Worm (Caenorhabditis elegans) whole organism, L4/young adult: Measurements from ENCODE around the gene K12H4.6.

Experiments
- W03F9.2 ChIP-seq: fragments of 150-350 bp; optimal IDR thresholded peaks from 2 replicates; lab custom pipeline; 2014; ENCODE audit warnings: missing biosample characterization, missing genetic modification characterization
- dao-5 ChIP-seq: sonication (generic microtip); optimal IDR thresholded peaks from 2 replicates; lab custom pipeline; 2016; ENCODE audit warnings: missing genotype, missing genetic modification characterization, moderate library complexity, missing compliant biosample characterization
- him-1 ChIP-seq: sonication (generic microtip); optimal IDR thresholded peaks from 2 replicates; lab custom pipeline; 2016; ENCODE audit warnings: missing genotype, missing genetic modification reagents, missing genetic modification characterization, missing compliant biosample characterization

- TF ChIP-seq W03F9.2 (tag; lab: Kevin White, UChicago) (no peak), dao-5 (tag; lab: Kevin White, UChicago) (no peak), him-1 (tag; lab: Kevin White, UChicago) (no peak)
These were observed 26.5 kb upstream of the K12H4.6 start for ce11 chrIII:8069206-8069605.
